Fruit fly (Drosophila melanogaster) ovary, adult (tissue): Measurements from ENCODE around the gene mmm.

ENCODE experiments used
- CG17801 ChIP-seq: fragments of 200-800 bp; optimal IDR thresholded peaks from 2 replicates; lab custom pipeline; 2019; ENCODE audit warnings: missing biosample characterization, mild to moderate bottlenecking, missing genetic modification characterization, moderate library complexity; ENCODE audit not compliant: partially characterized antibody

Gene mmm

dm6 chr3L:7601122-7601841 lies 18.0 kb downstream of the mmm start:
- no peak for TF ChIP-seq CG17801 (GFP tag; lab: Kevin White, UChicago)

- no peak for TF ChIP-seq CG17801 (GFP tag; lab: Kevin White, UChicago)
Observed at dm6 chr3L:7603397-7603796, 20.1 kb downstream of the mmm start.

dm6 chr3L:7604863-7605262 lies 21.6 kb downstream of the mmm start:
- TF ChIP-seq CG17801 (GFP tag; lab: Kevin White, UChicago): no peak

- TF ChIP-seq CG17801 (GFP tag; lab: Kevin White, UChicago): no peak
Observed at dm6 chr3L:7606336-7607001, 23.2 kb downstream of the mmm start.

- no peak for TF ChIP-seq CG17801 (GFP tag; lab: Kevin White, UChicago)
Observed at dm6 chr3L:7610522-7610921, 27.3 kb downstream of the mmm start.

dm6 chr3L:7611229-7611628 lies 28.0 kb downstream of the mmm start:
- TF ChIP-seq CG17801 (GFP tag; lab: Kevin White, UChicago): no peak

dm6 chr3L:7614226-7614625 lies 31.0 kb downstream of the mmm start:
- no peak for TF ChIP-seq CG17801 (GFP tag; lab: Kevin White, UChicago)

- no peak for TF ChIP-seq CG17801 (GFP tag; lab: Kevin White, UChicago)
Observed at dm6 chr3L:7617436-7617979, 34.3 kb downstream of the mmm start.

dm6 chr3L:7624561-7624960 lies 41.3 kb downstream of the mmm start:
- TF ChIP-seq CG17801 (GFP tag; lab: Kevin White, UChicago): no peak

dm6 chr3L:7630047-7630446 lies 46.8 kb downstream of the mmm start:
- TF ChIP-seq CG17801 (GFP tag; lab: Kevin White, UChicago): no peak

- TF ChIP-seq CG17801 (GFP tag; lab: Kevin White, UChicago): no peak
Observed at dm6 chr3L:7632540-7633263, 49.4 kb downstream of the mmm start.

dm6 chr3L:7633619-7634018 lies 50.4 kb downstream of the mmm start:
- TF ChIP-seq CG17801 (GFP tag; lab: Kevin White, UChicago): no peak

- TF ChIP-seq CG17801 (GFP tag; lab: Kevin White, UChicago): no peak
Observed at dm6 chr3L:7634743-7635469, 51.7 kb downstream of the mmm start.
